Fruit fly (Drosophila melanogaster): Measurements from ENCODE around the gene RhoU.

DNA sequence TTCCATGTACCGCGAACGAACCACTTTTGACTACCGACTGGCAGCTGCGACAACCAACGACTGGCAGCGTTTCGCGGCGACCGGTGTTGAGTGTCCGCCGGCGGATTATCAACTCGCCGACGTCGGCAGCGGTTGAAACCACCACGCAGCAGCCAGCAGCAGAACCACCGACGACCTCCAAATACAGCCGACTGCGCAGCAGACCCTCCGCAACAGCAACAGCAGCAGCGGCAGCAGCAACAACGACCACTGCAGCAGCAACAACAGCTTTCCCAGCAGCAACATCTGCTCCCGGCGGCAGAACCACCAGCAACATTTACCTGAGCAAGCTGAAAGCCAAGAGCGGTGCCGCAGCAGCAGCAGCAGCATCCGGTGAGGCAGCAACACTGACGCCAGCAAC is 38.4 kb upstream of the RhoU start:
- no peak for TF ChIP-seq Hr96 (GFP tag; optimal IDR thresholded peaks at IDR 0.05)
- no peak for TF ChIP-seq cnc (optimal IDR thresholded peaks at IDR 0.05)
- TF ChIP-seq kay (GFP tag; ENCODE audit: borderline replicate concordance): no peak
- TF ChIP-seq bab1 (GFP tag; optimal IDR thresholded peaks at IDR 0.05): no peak
- no peak for TF ChIP-seq CG5204 (GFP tag; optimal IDR thresholded peaks at IDR 0.05)
- TF ChIP-seq toe (GFP tag; optimal IDR thresholded peaks at IDR 0.05): no peak
- no peak for TF ChIP-seq CG1620 (GFP tag; optimal IDR thresholded peaks at IDR 0.05)
- no peak for TF ChIP-seq pad (GFP tag; optimal IDR thresholded peaks at IDR 0.05)
- no peak for TF ChIP-seq Crg-1 (GFP tag; optimal IDR thresholded peaks at IDR 0.05)
- TF ChIP-seq tj (GFP tag; optimal IDR thresholded peaks at IDR 0.05): no peak
- TF ChIP-seq CG7101 (tag; optimal IDR thresholded peaks at IDR 0.05): no peak
- TF ChIP-seq Mnt (GFP tag; optimal IDR thresholded peaks at IDR 0.05): no peak
